Worm (Caenorhabditis elegans): ENCODE data around the gene Y43F8B.20.

DNA sequence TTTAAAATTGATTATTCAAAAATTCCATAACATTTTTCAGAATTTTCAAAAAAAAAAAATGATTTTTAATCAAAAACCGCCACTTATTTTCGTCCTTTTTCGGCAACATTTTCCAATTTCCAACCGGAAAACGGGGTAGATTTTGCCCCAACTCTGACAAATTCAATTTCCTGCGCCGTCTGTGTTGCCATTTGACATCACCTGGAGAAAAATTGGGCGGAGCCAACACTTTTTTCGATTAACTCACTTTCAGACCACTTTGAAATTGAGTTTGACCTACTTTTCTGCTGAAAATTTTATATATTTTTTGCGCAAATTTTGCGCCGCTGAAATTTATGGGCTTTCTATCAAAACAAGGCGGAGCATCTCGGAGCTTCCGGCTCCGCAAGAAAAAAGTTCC is 32.7 kb upstream of the Y43F8B.20 start:
- no peak for TF ChIP-seq W03F9.2 (tag; optimal IDR thresholded peaks at IDR 0.05)
- TF ChIP-seq him-1 (tag; optimal IDR thresholded peaks at IDR 0.05), result no peak
- TF ChIP-seq dao-5 (tag; optimal IDR thresholded peaks at IDR 0.05), result no peak
